Worm (Caenorhabditis elegans): ENCODE data around the gene F14F3.4.

F14F3.4 gene

DNA sequence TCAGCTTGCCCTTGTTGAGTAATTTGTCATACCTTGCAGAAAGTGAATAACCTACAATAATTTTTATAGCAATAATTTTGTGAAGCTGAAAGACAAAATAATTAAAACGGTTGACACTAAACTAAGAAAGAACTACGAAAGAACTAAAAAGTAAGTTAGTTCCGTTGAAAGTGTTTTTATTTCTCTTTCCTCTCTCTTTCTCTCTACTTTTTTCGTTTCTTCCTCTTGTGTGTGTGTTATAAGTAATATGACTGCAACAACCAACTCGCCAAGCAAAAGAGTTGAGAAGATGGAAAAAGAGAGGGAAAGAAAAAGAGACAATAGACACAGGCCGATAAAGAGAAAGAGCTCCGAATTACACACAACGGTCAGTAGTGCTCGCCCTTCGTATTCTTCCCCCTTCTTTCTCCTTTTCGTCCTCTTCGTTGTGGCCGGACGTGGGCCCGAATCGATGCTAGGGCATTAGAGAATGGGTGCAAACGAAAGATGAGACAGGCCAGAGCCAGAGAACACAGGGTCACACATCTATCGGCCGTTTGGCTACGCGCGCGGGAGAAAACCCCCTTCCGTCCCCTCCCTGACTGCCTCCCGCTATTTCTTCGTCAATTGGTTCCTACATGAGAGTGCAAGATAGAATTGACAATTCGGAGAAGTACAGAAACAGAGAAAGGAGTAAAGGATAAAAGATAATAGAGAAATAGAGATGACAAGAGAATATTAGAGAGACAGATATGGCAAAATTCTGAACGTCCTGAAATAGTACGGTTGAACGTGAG is 34.2 kb upstream of the F14F3.4 start, which contains the start of gene syd-2 (continued):
- no peak for TF ChIP-seq sea-2 (GFP tag; optimal IDR thresholded peaks at IDR 0.05)
- no peak for TF ChIP-seq ama-1 (optimal IDR thresholded peaks at IDR 0.05)
- peak; percentile 47 for TF ChIP-seq nhr-11 (tag; optimal IDR thresholded peaks at IDR 0.05)
- no peak for TF ChIP-seq fkh-2 (tag; optimal IDR thresholded peaks at IDR 0.05)
- TF ChIP-seq unc-62 (GFP tag; optimal IDR thresholded peaks at IDR 0.05) = peak; percentile 79
- no peak for TF ChIP-seq nhr-76 (tag; optimal IDR thresholded peaks at IDR 0.05)

DNA sequence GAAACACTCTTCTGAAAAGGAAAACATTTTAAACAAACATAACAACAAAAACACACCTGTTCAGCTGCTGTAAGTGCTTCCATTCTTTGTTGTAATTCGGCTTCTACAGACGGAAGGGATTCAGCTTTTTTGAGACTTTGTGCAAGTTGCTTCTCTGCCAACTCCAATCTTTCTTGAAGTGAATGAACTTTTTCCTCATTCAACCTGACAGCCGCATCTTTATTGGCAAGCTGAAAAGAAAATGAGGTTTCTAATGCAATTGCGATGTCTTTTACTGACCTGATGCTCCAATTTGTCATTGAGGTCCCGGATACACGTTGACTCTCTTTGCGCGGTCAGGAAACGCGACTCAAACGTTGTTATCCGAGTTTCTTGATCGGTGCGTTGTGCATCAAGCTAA is 31.8 kb upstream of the F14F3.4 start:
- no peak for TF ChIP-seq tbx-2 (tag; optimal IDR thresholded peaks at IDR 0.05)
- TF ChIP-seq fkh-10 (GFP tag; optimal IDR thresholded peaks at IDR 0.05) = no peak

DNA sequence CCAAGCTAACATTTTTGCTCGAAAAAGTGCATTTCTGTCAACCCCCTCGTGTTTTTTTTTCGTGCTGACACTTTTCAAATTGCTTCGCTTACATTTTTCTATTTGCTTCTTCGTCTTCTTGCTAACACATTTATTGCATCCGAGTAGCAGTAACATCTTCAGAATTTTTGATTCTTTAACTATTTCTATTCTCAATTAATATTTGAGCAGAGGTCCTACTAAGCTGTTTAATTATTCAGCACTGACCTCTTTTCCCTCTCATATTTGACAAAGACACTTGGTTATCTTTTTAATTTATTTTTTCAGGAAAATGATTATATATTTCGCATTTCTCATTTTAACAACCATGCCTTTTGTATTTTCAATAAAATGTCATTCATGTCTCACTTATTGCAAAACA is 24.5 kb upstream of the F14F3.4 start, which contains the start of gene F59F5.5:
Gene F59F5.5 (plus strand): TSS at position 301 of the 400 bp plus-strand sequence.
- TF ChIP-seq eor-1 (tag; optimal IDR thresholded peaks at IDR 0.05) (no peak), elt-3 (tag; optimal IDR thresholded peaks at IDR 0.05) (no peak)

ce11 chrX:10542313-10543048 is 21.3 kb upstream of the F14F3.4 start, which contains the start of the genes F59F5.3 and F59F5.4:
Gene F59F5.3, minus strand, starts transcription at chrX:10542413.
Gene F59F5.4, plus strand, starts transcription at chrX:10542998.
- TF ChIP-seq nfya-1 (tag; optimal IDR thresholded peaks at IDR 0.05; ENCODE audit: insufficient read depth) = no peak
- TF ChIP-seq elt-2 (tag; optimal IDR thresholded peaks at IDR 0.05) = peak; percentile 27
- peak; percentile 22 for TF ChIP-seq pqm-1 (tag; optimal IDR thresholded peaks at IDR 0.05)
- no peak for TF ChIP-seq mml-1 (tag; optimal IDR thresholded peaks at IDR 0.05)

DNA sequence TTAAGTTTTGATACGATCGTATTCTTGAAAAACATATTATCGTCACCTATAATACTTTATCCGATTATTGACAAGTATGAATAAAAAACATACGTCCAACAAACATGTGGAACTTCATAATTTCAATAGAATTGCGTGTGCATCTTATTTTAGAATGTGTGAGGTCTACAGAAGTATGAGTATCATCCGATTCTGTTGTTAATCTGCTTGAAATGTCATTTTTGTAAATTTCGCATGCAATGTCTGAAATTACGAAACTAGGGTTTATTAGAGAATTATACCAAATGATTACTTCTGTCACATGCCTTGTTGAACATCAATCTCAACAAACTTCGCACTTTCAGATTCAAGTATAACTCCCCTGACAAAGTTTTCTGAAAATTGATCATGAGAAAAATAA is 20.6 kb upstream of the F14F3.4 start:
- TF ChIP-seq hmg-11 (tag; optimal IDR thresholded peaks at IDR 0.05) (no peak), aly-2 (tag; optimal IDR thresholded peaks at IDR 0.05) (no peak)

DNA sequence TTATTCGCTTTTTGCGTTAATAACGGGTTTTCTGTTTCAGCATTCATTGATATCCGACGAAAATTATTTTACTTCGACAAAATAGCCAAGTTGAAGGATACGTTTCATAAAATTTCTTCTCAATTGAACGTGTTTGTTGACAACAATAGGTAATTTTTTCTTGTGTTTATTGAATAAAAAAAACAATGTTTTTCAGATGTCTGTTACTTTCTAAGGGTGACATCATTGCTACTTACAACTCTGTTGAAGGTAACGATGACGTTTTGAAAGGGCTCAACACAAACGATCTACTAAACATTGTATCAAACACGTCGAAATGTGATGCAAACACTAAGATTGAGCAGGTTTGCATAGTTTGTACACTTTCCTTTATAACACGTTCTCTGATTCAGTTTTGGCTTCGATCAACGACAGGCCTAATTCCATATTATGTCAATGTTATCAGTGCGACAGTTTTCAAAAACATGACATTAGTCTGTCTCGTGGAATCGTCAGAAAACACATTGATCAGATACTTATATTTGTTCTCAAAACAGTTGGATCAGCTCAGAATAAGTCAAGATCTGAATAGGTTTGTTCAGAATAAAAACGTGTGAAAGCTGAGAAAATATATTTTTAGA is 13.5 kb upstream of the F14F3.4 start:
- TF ChIP-seq nhr-76 (tag; optimal IDR thresholded peaks at IDR 0.05) = no peak
- no peak for TF ChIP-seq fkh-2 (tag; optimal IDR thresholded peaks at IDR 0.05)
- TF ChIP-seq jun-1 (tag; optimal IDR thresholded peaks at IDR 0.05) = no peak
- peak; percentile 45 for TF ChIP-seq elt-2 (tag; optimal IDR thresholded peaks at IDR 0.05)
- TF ChIP-seq pqm-1 (tag; optimal IDR thresholded peaks at IDR 0.05) = peak; percentile 37
- no peak for TF ChIP-seq lin-39 (tag; optimal IDR thresholded peaks at IDR 0.05)

DNA sequence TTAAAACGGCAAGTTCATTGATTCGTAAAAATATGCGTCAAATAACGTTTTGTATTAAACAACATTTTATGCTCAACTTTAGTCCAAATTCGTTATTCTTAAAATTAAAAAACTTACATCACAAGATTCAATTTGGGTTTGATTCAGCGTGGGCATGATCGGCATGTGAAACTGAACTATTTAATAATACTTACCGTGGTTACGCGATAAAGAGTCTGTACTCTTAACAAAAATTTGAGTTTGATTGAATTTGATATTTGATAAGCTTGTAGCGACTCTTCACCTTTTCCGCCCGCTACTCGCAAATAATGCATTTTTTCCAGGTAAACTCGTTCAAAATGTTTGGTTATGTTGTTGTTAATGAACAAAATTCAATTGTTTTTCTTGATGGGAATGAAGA is 12.2 kb upstream of the F14F3.4 start, which contains the start of gene glo-3:
Gene glo-3 (plus strand): TSS at position 253 of the 400 bp plus-strand sequence.
- TF ChIP-seq nhr-23 (tag; optimal IDR thresholded peaks at IDR 0.05) (no peak), mdl-1 (tag; optimal IDR thresholded peaks at IDR 0.05) (no peak), pqm-1 (tag; optimal IDR thresholded peaks at IDR 0.05) (peak; percentile 41), nhr-237 (tag; optimal IDR thresholded peaks at IDR 0.05) (no peak), elt-2 (tag; optimal IDR thresholded peaks at IDR 0.05) (peak; percentile 63)

ce11 chrX:10532180-10532833 is 11.1 kb upstream of the F14F3.4 start:
- TF ChIP-seq elt-2 (tag; optimal IDR thresholded peaks at IDR 0.05) (peak; percentile 92), nhr-12 (tag; optimal IDR thresholded peaks at IDR 0.05) (no peak), pqm-1 (tag; optimal IDR thresholded peaks at IDR 0.05) (peak; percentile 44), skn-1 (tag; optimal IDR thresholded peaks at IDR 0.05) (peak; percentile 86), sea-2 (GFP tag; optimal IDR thresholded peaks at IDR 0.05) (no peak), unc-39 (tag; optimal IDR thresholded peaks at IDR 0.05) (no peak), ztf-11 (tag; optimal IDR thresholded peaks at IDR 0.05) (no peak), snpc-4 (tag; optimal IDR thresholded peaks at IDR 0.05) (no peak), nhr-43 (tag; optimal IDR thresholded peaks at IDR 0.05; ENCODE audit: poor library complexity, severe bottlenecking) (no peak)

Measured in whole organism, L3 larva.